Fruit fly (Drosophila melanogaster): ENCODE measurements around the gene CG11755.

Gene CG11755

dm6 chr3R:8652731-8653130, 24.0 kb upstream of the CG11755 start, which contains the start of the genes Sys1 and Dhod (continued):
- TF ChIP-seq CG11398 (GFP tag; optimal IDR thresholded peaks at IDR 0.05) (peak; percentile 43), jigr1 (GFP tag; IDR thresholded peaks at IDR 0.05) (no peak), bowl (GFP tag; IDR thresholded peaks at IDR 0.05) (no peak), Hmx (GFP tag; optimal IDR thresholded peaks at IDR 0.05) (peak; percentile 0), ato (GFP tag; IDR thresholded peaks at IDR 0.05; ENCODE audit: partially characterized antibody) (no peak), dan (GFP tag; IDR thresholded peaks at IDR 0.05) (no peak), CG30020 (tag; optimal IDR thresholded peaks at IDR 0.05) (peak; percentile 45), Optix (GFP tag; IDR thresholded peaks at IDR 0.05) (peak; percentile 38; the same call in 1 of the 3 replicates), GATAe (GFP tag; conservative IDR thresholded peaks at IDR 0.05) (no peak), CG6683 (GFP tag; optimal IDR thresholded peaks at IDR 0.05) (no peak), ems (GFP tag; optimal IDR thresholded peaks at IDR 0.05) (peak; percentile 82), CG8765 (GFP tag; IDR thresholded peaks at IDR 0.05) (peak; percentile 49; the same call in 1 of the 2 replicates), CG5180 (GFP tag; optimal IDR thresholded peaks at IDR 0.05) (no peak), CG31224 (GFP tag; IDR thresholded peaks at IDR 0.05) (peak; percentile 54; the same call in 1 of the 2 replicates), crp (GFP tag; optimal IDR thresholded peaks at IDR 0.05) (no peak), stc (GFP tag; IDR thresholded peaks at IDR 0.05) (no peak), eyg (GFP tag; optimal IDR thresholded peaks at IDR 0.05) (peak; percentile 51), psq (GFP tag; optimal IDR thresholded peaks at IDR 0.05) (no peak), CG34422 (GFP tag; IDR thresholded peaks at IDR 0.05) (peak; percentile 85; the same call in 2 of the 3 replicates), sna (GFP tag; IDR thresholded peaks at IDR 0.05; ENCODE audit: partially characterized antibody) (peak; percentile 72; the same call in 1 of the 2 replicates), CG7271 (tag; optimal IDR thresholded peaks at IDR 0.05) (peak; percentile 36), bsh (GFP tag; optimal IDR thresholded peaks at IDR 0.05) (peak in 1 of 2 experiments; percentile 53), tap (tag; optimal IDR thresholded peaks at IDR 0.05) (peak; percentile 28), CG10147 (GFP tag; optimal IDR thresholded peaks at IDR 0.05) (peak; percentile 65), cwo (GFP tag; optimal IDR thresholded peaks at IDR 0.05) (peak; percentile 42), HmgD (GFP tag; optimal IDR thresholded peaks at IDR 0.05) (peak; percentile 12), NK7.1 (GFP tag; optimal IDR thresholded peaks at IDR 0.05) (peak; percentile 39), CG8089 (GFP tag; optimal IDR thresholded peaks at IDR 0.05) (no peak), Asciz (GFP tag; optimal IDR thresholded peaks at IDR 0.05) (no peak), ap (GFP tag; IDR thresholded peaks at IDR 0.05) (no peak), Lhr (GFP tag; optimal IDR thresholded peaks at IDR 0.05) (no peak), CG18011 (GFP tag; optimal IDR thresholded peaks at IDR 0.05) (peak; percentile 60), Neu2 (GFP tag; optimal IDR thresholded peaks at IDR 0.05; ENCODE audit: borderline replicate concordance) (no peak), h (optimal IDR thresholded peaks at IDR 0.05) (no peak), dpn (GFP tag; optimal IDR thresholded peaks at IDR 0.05) (peak; percentile 69 to 75), CG10321 (GFP tag; IDR thresholded peaks at IDR 0.05) (no peak), ERR (GFP tag; optimal IDR thresholded peaks at IDR 0.05) (peak; percentile 59), Drgx (GFP tag; IDR thresholded peaks at IDR 0.05) (peak; percentile 67), Hsf (GFP tag; optimal IDR thresholded peaks at IDR 0.05) (peak; percentile 75), CG13296 (GFP tag; optimal IDR thresholded peaks at IDR 0.05) (peak; percentile 56), CG7357 (GFP tag; IDR thresholded peaks at IDR 0.05) (peak; percentile 30; the same call in 1 of the 3 replicates), sim (GFP tag; IDR thresholded peaks at IDR 0.05) (no peak), Dref (GFP tag; IDR thresholded peaks at IDR 0.05) (peak; percentile 68), rib (GFP tag; IDR thresholded peaks at IDR 0.05) (no peak), CG3847 (GFP tag; IDR thresholded peaks at IDR 0.05) (peak; percentile 63), CG7786 (GFP tag; optimal IDR thresholded peaks at IDR 0.05) (peak; percentile 77), Blimp-1 (GFP tag; optimal IDR thresholded peaks at IDR 0.05) (peak; percentile 35), chm (GFP tag; IDR thresholded peaks at IDR 0.05) (no peak; the same call in 1 of the 2 replicates), row (GFP tag; IDR thresholded peaks at IDR 0.05) (peak; percentile 93), slbo (GFP tag; IDR thresholded peaks at IDR 0.05) (peak; percentile 90), D (optimal IDR thresholded peaks at IDR 0.05) (no peak), D (GFP tag; optimal IDR thresholded peaks at IDR 0.05) (no peak)

Data from whole organism, embryonic.